Worm (Caenorhabditis elegans) whole organism, L1 larva: ENCODE measurements around the gene H01M10.1.

Experiments used
- C16A3.4 ChIP-seq: fragments of 150-350 bp; optimal IDR thresholded peaks from 2 replicates; lab custom pipeline; 2014; ENCODE audit warnings: missing biosample characterization, missing genetic modification characterization
- Y116A8C.19 ChIP-seq: sonication (generic microtip); optimal IDR thresholded peaks from 2 replicates; lab custom pipeline; 2016; ENCODE audit warnings: missing compliant biosample characterization, missing genetic modification characterization, borderline replicate concordance
- aly-2 ChIP-seq: fragments of 150-350 bp; optimal IDR thresholded peaks from 2 replicates; lab custom pipeline; 2014; ENCODE audit warnings: missing biosample characterization, missing genetic modification characterization
- blmp-1 ChIP-seq: fragments of 150-350 bp; optimal IDR thresholded peaks from 2 replicates; lab custom pipeline; 2014; ENCODE audit warnings: missing biosample characterization, missing genetic modification characterization
- ceh-8 ChIP-seq: fragments of 200-800 bp; sonication (Bioruptor generic); optimal IDR thresholded peaks from 2 replicates; lab custom pipeline; 2018; ENCODE audit warnings: mild to moderate bottlenecking, missing genetic modification characterization, moderate library complexity, missing compliant biosample characterization
- ceh-90 ChIP-seq: sonication (generic microtip); optimal IDR thresholded peaks from 2 replicates; lab custom pipeline; 2016; ENCODE audit warnings: missing genetic modification characterization, missing compliant biosample characterization
- ces-1 ChIP-seq: fragments of 150-350 bp; optimal IDR thresholded peaks from 2 replicates; lab custom pipeline; 2014; ENCODE audit warnings: missing biosample characterization, missing genetic modification reagents, missing genetic modification characterization
- dpl-1 ChIP-seq, 3 experiments: fragments of 150-350 bp in 2 of 3; sonication (generic microtip) in 1 of 3; optimal IDR thresholded peaks; 2 replicates each; lab custom pipeline; 2014 to 2017; ENCODE audit warnings: missing biosample characterization in 3 of 3, missing genetic modification characterization in 3 of 3, missing genetic modification reagents in 3 of 3
- dsc-1 ChIP-seq: sonication (generic microtip); optimal IDR thresholded peaks from 2 replicates; lab custom pipeline; 2016; ENCODE audit warnings: mild to moderate bottlenecking, missing genetic modification characterization, missing compliant biosample characterization
- efl-3 ChIP-seq: fragments of 200-800 bp; sonication (Bioruptor generic); optimal IDR thresholded peaks from 2 replicates; lab custom pipeline; 2018; ENCODE audit warnings: mild to moderate bottlenecking, missing genetic modification characterization, missing compliant biosample characterization
- elt-2 ChIP-seq: sonication (generic microtip); optimal IDR thresholded peaks from 2 replicates; lab custom pipeline; 2016; ENCODE audit warnings: missing genetic modification characterization, mild to moderate bottlenecking, inconsistent platforms, missing compliant biosample characterization, missing genetic modification reagents
- elt-3 ChIP-seq, 6 experiments: fragments of 150-350 bp in 1 of 6; sonication (generic microtip); optimal IDR thresholded peaks; 2 replicates each; lab custom pipeline; 2017 to 2018; ENCODE audit warnings: missing biosample characterization in 6 of 6, missing genetic modification characterization in 6 of 6, inconsistent platforms in 1 of 6
- fkh-4 ChIP-seq: sonication (generic microtip); optimal IDR thresholded peaks from 2 replicates; lab custom pipeline; 2016; ENCODE audit warnings: missing compliant biosample characterization, missing genetic modification characterization, borderline replicate concordance
- grh-1 ChIP-seq: fragments of 200-800 bp; sonication (Bioruptor generic); IDR thresholded peaks from 2 replicates; pipeline ENCODE4 v1.3.6; 2022; ENCODE audit warnings: missing genetic modification reagents, missing genetic modification characterization, missing compliant biosample characterization
- hlh-4 ChIP-seq: sonication (generic microtip); optimal IDR thresholded peaks from 2 replicates; lab custom pipeline; 2016; ENCODE audit warnings: mild to moderate bottlenecking, missing genetic modification characterization, missing compliant biosample characterization
- irx-1 ChIP-seq: sonication (generic microtip); optimal IDR thresholded peaks from 2 replicates; lab custom pipeline; 2016; ENCODE audit warnings: missing genetic modification characterization, missing compliant biosample characterization
- isw-1 ChIP-seq: fragments of 200-800 bp; sonication (Bioruptor generic); IDR thresholded peaks from 2 replicates; pipeline ENCODE4 v1.3.6; 2022; ENCODE audit warnings: missing genetic modification characterization, missing compliant biosample characterization
- lin-14 ChIP-seq: fragments of 200-800 bp; sonication (Bioruptor generic); optimal IDR thresholded peaks from 2 replicates; lab custom pipeline; 2018; ENCODE audit warnings: mild to moderate bottlenecking, missing genetic modification characterization, moderate library complexity, missing compliant biosample characterization
- lin-35 ChIP-seq, 2 experiments: fragments of 150-350 bp; optimal IDR thresholded peaks; 2 replicates each; lab custom pipeline; 2014; ENCODE audit warnings: missing biosample characterization in 2 of 2, missing genetic modification characterization in 2 of 2, missing genetic modification reagents in 2 of 2
- lsy-2 ChIP-seq, 2 experiments: fragments of 150-350 bp; optimal IDR thresholded peaks; 2 replicates each; lab custom pipeline; 2014; ENCODE audit warnings: missing biosample characterization in 2 of 2, missing genetic modification characterization in 2 of 2
- mdl-1 ChIP-seq, 2 experiments: fragments of 150-350 bp; optimal IDR thresholded peaks; 2 replicates each; lab custom pipeline; 2014 to 2017; ENCODE audit warnings: missing biosample characterization in 2 of 2, missing genetic modification characterization in 2 of 2, inconsistent platforms in 1 of 2
- mep-1 ChIP-seq: fragments of 150-350 bp; optimal IDR thresholded peaks from 2 replicates; lab custom pipeline; 2014; ENCODE audit warnings: missing biosample characterization, missing genetic modification characterization
- nhr-11 ChIP-seq: fragments of 150-350 bp; optimal IDR thresholded peaks from 2 replicates; lab custom pipeline; 2014; ENCODE audit warnings: missing biosample characterization, missing genetic modification characterization
- nhr-19 ChIP-seq: fragments of 200-800 bp; sonication (Bioruptor generic); conservative IDR thresholded peaks from 2 replicates; pipeline ENCODE4 v1.3.6; 2022; ENCODE audit warnings: missing genetic modification characterization, missing compliant biosample characterization
- nhr-20 ChIP-seq: sonication (generic microtip); optimal IDR thresholded peaks from 2 replicates; lab custom pipeline; 2016; ENCODE audit warnings: mild to moderate bottlenecking, missing genetic modification characterization, missing compliant biosample characterization
- nhr-237 ChIP-seq: fragments of 150-350 bp; optimal IDR thresholded peaks from 2 replicates; lab custom pipeline; 2014; ENCODE audit warnings: missing biosample characterization, missing genetic modification characterization
- nhr-47 ChIP-seq: sonication (generic microtip); optimal IDR thresholded peaks from 2 replicates; lab custom pipeline; 2016; ENCODE audit warnings: mild to moderate bottlenecking, missing genetic modification characterization, moderate library complexity, missing compliant biosample characterization
- nhr-71 ChIP-seq: sonication (generic microtip); optimal IDR thresholded peaks from 2 replicates; lab custom pipeline; 2016; ENCODE audit warnings: mild to moderate bottlenecking, missing genetic modification characterization, moderate library complexity, missing compliant biosample characterization
- nhr-77 ChIP-seq: fragments of 150-350 bp; optimal IDR thresholded peaks from 2 replicates; lab custom pipeline; 2014; ENCODE audit warnings: missing biosample characterization, missing genetic modification characterization
- nhr-84 ChIP-seq: sonication (generic microtip); optimal IDR thresholded peaks from 2 replicates; lab custom pipeline; 2017; ENCODE audit warnings: missing biosample characterization, missing genetic modification characterization
- nhr-85 ChIP-seq: sonication (generic microtip); peaks from one replicate; lab custom pipeline; 2016; ENCODE audit warnings: missing genetic modification characterization, inconsistent platforms, missing compliant biosample characterization
- nhr-90 ChIP-seq: sonication (generic microtip); optimal IDR thresholded peaks from 2 replicates; lab custom pipeline; 2016; ENCODE audit warnings: mild to moderate bottlenecking, missing genetic modification characterization, missing compliant biosample characterization; ENCODE audit not compliant: poor library complexity
- rnt-1 ChIP-seq: sonication (generic microtip); optimal IDR thresholded peaks from 2 replicates; lab custom pipeline; 2016; ENCODE audit warnings: mild to moderate bottlenecking, missing genetic modification characterization, moderate library complexity, missing compliant biosample characterization
- skn-1 ChIP-seq: fragments of 150-350 bp; optimal IDR thresholded peaks from 2 replicates; lab custom pipeline; 2014; ENCODE audit warnings: missing biosample characterization, missing genetic modification characterization
- snu-23 ChIP-seq: sonication (generic microtip); optimal IDR thresholded peaks from 2 replicates; lab custom pipeline; 2016; ENCODE audit warnings: missing genetic modification characterization, missing compliant biosample characterization
- sox-4 ChIP-seq: sonication (generic microtip); optimal IDR thresholded peaks from 2 replicates; lab custom pipeline; 2016; ENCODE audit warnings: missing genetic modification characterization, missing compliant biosample characterization
- sptf-1 ChIP-seq: fragments of 150-350 bp; optimal IDR thresholded peaks from 2 replicates; lab custom pipeline; 2014; ENCODE audit warnings: missing biosample characterization, missing genetic modification characterization
- unc-130 ChIP-seq: fragments of 150-350 bp; optimal IDR thresholded peaks from 2 replicates; lab custom pipeline; 2017; ENCODE audit warnings: missing biosample characterization, missing genetic modification characterization, inconsistent platforms
- unc-62 ChIP-seq: fragments of 150-350 bp; optimal IDR thresholded peaks from 2 replicates; lab custom pipeline; 2014; ENCODE audit warnings: missing biosample characterization, missing genetic modification reagents, missing genetic modification characterization
- vab-15 ChIP-seq: sonication (generic microtip); optimal IDR thresholded peaks from 2 replicates; lab custom pipeline; 2017; ENCODE audit warnings: missing genotype, mild to moderate bottlenecking, missing genetic modification characterization, missing compliant biosample characterization
- xbp-1 ChIP-seq: sonication (generic microtip); optimal IDR thresholded peaks from 2 replicates; lab custom pipeline; 2016; ENCODE audit warnings: missing genetic modification characterization, missing compliant biosample characterization
- zag-1 ChIP-seq: fragments of 150-350 bp; optimal IDR thresholded peaks from 2 replicates; lab custom pipeline; 2014; ENCODE audit warnings: missing biosample characterization, missing genetic modification characterization
- ztf-4 ChIP-seq: fragments of 150-350 bp; optimal IDR thresholded peaks from 2 replicates; lab custom pipeline; 2014; ENCODE audit warnings: missing biosample characterization, missing genetic modification characterization

Gene H01M10.1

DNA sequence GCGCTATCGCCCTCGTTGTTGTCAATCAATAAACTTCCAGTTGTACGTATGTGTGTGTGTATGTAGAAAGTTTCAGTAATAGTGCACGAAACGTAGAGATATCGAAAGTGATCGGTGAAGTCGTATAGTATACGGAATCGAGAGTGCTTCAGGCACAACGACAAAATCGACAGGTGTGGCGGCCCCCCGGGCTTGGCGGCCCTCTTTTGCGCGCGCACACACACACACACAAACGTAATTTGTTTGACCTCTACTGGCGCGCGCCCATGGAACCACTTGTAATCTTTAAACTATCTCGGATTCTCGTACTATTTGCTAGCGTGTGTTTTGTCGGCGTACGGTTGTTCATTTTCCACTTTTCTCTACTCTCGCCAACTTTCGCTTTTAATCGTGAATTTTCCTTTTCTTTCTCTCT, 11.2 kb upstream of the H01M10.1 start (continued):
- TF ChIP-seq fkh-4 (no peak), skn-1 (tag; lab: Kevin White, UChicago) (peak; percentile 83), blmp-1 (tag; lab: Kevin White, UChicago) (peak; percentile 97), xbp-1 (tag; lab: Kevin White, UChicago) (peak; percentile 49), nhr-84 (tag; lab: Kevin White, UChicago) (peak; percentile 8), ces-1 (GFP tag; lab: Kevin White, UChicago) (no peak), elt-2 (tag; lab: Kevin White, UChicago) (no peak), elt-3 (tag; optimal IDR thresholded peaks at IDR 0.05; lab: Kevin White, UChicago) (peak in 2 of 6 experiments; percentile 44), lin-35 (GFP tag; optimal IDR thresholded peaks at IDR 0.05; lab: Kevin White, UChicago) (peak; percentile 54 to 61), ceh-8 (GFP tag; lab: Kevin White, UChicago) (no peak), zag-1 (tag; lab: Kevin White, UChicago) (no peak), aly-2 (tag; lab: Kevin White, UChicago) (no peak)

DNA sequence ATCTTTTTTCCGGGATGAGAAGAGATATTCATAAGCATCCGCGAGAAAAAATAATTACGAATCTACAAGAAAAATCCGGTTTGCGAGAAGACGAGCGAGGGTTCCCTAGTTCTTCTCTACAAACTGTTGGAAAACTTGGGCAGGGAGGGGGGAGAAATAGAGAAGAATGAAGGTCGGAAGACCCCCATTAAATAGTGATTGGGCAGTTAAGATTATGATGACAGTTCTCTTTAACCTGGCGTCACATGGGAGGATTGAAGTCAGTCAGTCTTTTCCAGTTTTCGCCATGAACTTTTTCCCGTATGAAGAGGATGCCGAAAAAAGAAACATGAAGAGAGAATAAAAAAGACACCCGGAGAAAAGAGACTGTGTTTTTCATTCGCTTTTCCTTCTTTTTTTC, 10.4 kb upstream of the H01M10.1 start:
- TF ChIP-seq isw-1 (GFP tag; lab: Robert Waterston, UW) (no peak), vab-15 (tag; lab: Kevin White, UChicago) (peak; percentile 43), nhr-47 (tag; lab: Kevin White, UChicago) (no peak), dpl-1 (GFP tag; optimal IDR thresholded peaks at IDR 0.05; lab: Kevin White, UChicago) (no peak), lin-14 (GFP tag; lab: Kevin White, UChicago) (peak; percentile 64), rnt-1 (tag; lab: Kevin White, UChicago) (no peak), mep-1 (tag; lab: Kevin White, UChicago) (peak; percentile 21), unc-62 (GFP tag; lab: Kevin White, UChicago) (no peak), nhr-85 (peak; percentile 83), ztf-4 (tag; lab: Kevin White, UChicago) (peak; percentile 3), nhr-71 (peak; percentile 15), lin-35 (GFP tag; optimal IDR thresholded peaks at IDR 0.05; lab: Kevin White, UChicago) (peak in 1 of 2 experiments; percentile 55), grh-1 (GFP tag; lab: Robert Waterston, UW) (no peak), sox-4 (tag; lab: Kevin White, UChicago) (no peak), skn-1 (tag; lab: Kevin White, UChicago) (peak; percentile 36), nhr-11 (no peak), elt-3 (tag; optimal IDR thresholded peaks at IDR 0.05; lab: Kevin White, UChicago) (peak in 1 of 6 experiments; percentile 76), nhr-20 (peak; percentile 63), hlh-4 (tag; lab: Kevin White, UChicago) (no peak), ceh-90 (tag; lab: Kevin White, UChicago) (no peak), nhr-237 (tag; lab: Kevin White, UChicago) (no peak), dsc-1 (tag; lab: Kevin White, UChicago) (no peak), lsy-2 (tag; optimal IDR thresholded peaks at IDR 0.05; lab: Kevin White, UChicago) (peak in 1 of 2 experiments; percentile 34), blmp-1 (tag; lab: Kevin White, UChicago) (peak; percentile 85), irx-1 (no peak), efl-3 (GFP tag; lab: Kevin White, UChicago) (no peak), unc-130 (peak; percentile 23), xbp-1 (tag; lab: Kevin White, UChicago) (no peak), nhr-19 (GFP tag; lab: Robert Waterston, UW) (no peak), Y116A8C.19 (no peak), mdl-1 (tag; optimal IDR thresholded peaks at IDR 0.05; lab: Kevin White, UChicago) (peak in 1 of 2 experiments; percentile 39), sptf-1 (tag; lab: Kevin White, UChicago) (no peak), nhr-90 (peak; percentile 36), nhr-77 (tag; lab: Kevin White, UChicago) (no peak), snu-23 (GFP tag; lab: Kevin White, UChicago) (peak; percentile 41), C16A3.4 (peak; percentile 5)
